Worm (Caenorhabditis elegans) whole organism, dauer: ENCODE measurements around the gene ins-37.
"Not testable (repeated sequence)": the region's sequence is repeated elsewhere in the genome, so short reads cannot be mapped to it uniquely, and the experiment has no call there.

Experiments
- unc-62 ChIP-seq: sonication (generic microtip); optimal IDR thresholded peaks from 2 replicates; lab custom pipeline; 2017; ENCODE audit warnings: missing biosample characterization, missing genetic modification reagents, missing genetic modification characterization

ins-37 gene

DNA sequence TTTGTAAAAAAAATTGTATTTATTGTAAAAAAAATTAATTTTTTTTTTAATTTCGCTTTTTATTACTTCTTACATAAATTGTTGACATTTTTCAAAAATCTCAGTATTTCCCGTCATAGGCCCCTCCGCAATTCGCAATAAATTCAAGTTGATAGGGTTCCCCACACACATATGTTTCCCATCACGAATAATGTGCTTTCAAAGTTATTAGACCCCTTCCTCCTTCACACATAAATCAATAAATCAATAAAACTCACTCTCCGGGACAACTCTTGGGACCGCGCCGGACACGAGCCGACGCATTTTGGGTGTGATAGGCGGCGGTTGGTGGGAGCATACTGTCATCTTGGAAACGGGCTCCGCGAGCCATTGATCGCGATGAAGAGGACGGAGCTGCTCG lies 3.5 kb upstream of the ins-37 start:
- no peak for TF ChIP-seq unc-62

DNA sequence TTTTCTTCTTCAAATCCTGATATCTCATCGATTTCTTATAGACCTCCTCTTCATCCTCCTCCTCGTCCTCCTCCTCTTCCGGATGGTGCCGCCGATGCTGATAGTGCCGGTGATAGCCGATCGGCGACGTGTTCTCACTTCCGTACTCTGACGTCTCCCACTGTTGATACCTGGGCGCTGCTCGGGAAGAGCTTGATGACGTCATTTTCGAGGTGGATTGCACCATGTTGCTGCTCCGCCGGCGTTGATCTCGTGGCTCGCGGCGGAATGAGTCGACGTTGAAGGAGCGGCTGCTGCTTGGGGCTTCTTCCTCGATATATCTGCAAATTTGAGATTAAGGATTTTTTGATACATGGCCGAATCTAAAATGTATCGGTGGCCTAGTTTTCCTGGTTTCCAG lies 2.5 kb upstream of the ins-37 start:
- no peak for TF ChIP-seq unc-62

DNA sequence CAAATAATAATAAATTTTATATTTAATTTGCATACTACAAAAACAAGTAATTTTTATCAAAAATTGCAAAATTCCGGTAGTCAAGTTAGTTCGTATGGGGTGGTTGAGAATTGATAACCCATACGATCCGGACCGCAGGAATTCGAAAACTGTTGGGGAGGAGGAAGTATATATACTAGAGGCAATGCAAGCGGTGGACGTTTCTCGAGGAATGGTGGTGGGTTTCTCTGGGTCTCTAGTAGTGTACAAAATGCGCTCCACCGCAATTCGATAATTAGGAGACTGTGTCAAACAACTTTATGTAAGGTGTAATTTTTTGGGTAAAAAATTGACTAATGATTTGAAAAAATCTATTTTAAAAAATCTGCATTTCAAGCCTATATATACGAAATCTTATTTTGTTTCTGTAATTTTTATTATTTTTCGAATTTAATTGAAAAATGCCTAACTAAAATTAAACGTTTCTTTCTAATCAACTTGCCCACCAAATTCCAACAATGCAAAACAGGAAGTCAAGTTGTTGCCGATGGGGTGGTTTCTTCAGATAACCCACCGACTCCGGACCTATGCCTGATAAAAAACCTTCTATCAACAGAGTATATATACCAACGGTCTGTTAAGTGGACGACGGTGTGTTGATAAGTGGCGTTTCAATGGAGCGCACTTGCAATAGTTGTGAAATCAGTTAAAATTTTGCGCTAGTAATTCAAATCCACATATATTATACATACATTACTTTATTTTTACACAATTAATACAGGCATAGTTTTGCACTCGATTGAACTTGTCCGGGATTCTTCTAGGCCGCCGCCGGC lies 1.3 kb downstream of the ins-37 start:
- TF ChIP-seq unc-62: no peak

DNA sequence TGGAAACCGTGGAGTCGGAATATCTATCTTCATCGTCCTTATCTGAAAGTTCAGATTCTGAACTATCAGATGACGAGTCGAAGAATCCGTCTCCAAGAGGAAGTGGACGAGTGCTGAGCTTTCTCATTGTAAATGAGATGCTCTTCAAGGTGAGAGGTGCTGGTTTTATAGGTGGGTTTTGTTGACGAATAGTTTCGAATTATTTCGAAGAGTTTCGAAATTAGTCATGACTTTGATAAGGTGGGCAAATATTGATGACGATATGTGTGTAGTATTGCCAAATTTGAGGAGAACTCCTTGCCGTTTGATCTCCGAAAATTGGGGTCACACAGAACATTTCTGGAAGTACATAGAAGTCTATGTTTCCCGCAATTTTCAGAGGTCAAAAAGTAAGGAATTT lies 2.4 kb downstream of the ins-37 start, which contains the start of gene F08G2.5:
F08G2.5 (minus strand) TSS at position 127 of the 400 bp plus-strand sequence.
- TF ChIP-seq unc-62: no peak

DNA sequence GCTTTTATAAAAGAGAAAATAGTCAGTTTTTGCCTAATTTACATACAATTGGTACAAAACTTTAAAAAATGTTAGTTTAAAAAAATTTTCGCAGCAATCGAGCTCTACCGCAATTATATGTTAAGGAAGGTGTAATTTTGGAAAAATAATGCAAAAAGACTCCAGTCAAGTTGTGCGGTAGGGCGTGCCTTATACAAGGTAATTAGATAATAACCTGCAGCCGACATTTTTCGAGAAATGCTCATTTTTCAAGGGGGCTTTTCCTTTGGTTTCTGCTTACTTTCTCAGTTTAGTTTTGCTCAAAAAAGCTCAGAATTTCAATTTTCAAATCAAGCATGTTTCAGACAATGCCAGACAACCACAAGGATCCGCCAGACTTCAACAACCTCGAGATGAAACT lies 5.7 kb downstream of the ins-37 start, which contains the start of gene F08G2.4:
F08G2.4 (plus strand) TSS at position 348 of the 400 bp plus-strand sequence.
- TF ChIP-seq unc-62: no peak

DNA sequence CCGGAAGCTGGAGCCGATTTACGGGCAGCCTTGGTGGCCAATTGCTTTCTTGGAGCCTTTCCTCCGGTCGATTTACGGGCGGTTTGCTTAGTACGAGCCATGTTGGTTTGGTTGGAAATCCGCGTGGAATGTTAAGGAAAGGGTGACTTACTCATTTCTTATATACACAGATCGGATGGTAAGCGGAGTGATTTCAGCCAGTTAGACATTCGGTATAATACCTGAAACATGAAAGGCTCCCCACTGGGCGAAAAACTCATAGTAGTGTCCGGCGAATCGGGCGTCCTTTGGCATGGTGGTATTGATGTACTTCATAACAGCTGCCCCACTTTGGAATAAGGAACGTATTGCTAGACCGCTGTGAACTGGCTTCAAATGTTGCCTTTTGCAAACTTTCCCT lies 7.3 kb downstream of the ins-37 start, which contains the start of gene his-42:
his-42 (minus strand) TSS at position 101 of the 400 bp plus-strand sequence.
- no peak for TF ChIP-seq unc-62

DNA sequence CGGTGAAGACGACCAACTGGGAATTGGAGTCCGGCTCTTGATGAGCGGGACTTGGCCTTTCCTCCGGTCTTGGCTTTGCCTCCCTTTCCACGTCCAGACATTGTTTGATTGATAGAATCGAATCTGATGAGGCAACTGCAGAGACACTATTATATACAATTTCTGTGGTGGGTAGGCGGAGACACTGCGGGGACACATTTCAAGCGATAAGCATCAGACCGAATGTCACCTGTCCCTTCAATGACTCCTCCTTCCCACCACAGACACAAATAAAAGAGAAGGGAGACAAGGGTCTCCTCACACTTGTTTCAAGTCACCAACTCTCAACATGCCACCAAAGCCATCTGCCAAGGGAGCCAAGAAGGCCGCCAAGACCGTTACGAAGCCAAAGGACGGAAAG lies 17.9 kb downstream of the ins-37 start, which contains the start of gene his-16:
his-16 (minus strand) TSS at position 101 of the 400 bp plus-strand sequence.
- TF ChIP-seq unc-62: not testable (repeated sequence)

DNA sequence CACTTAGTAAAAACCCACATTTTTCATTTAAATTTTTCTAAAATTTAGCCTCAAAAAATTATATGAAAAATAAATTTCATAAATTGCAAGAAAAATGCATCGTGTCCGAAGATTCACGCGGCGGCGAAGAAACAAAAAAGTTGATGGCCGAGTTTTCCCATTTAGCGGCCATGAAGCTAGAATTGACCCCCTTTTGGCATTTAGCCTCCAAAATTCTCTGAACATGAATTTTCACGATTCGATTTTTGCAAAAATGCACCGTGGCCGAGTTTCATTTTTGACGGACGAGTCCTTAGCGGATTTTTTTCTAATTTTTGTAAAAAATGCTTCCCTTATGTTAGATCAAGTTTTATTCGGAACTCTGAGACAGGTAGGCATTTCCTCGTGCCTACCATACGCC lies 20.4 kb downstream of the ins-37 start:
- no peak for TF ChIP-seq unc-62

DNA sequence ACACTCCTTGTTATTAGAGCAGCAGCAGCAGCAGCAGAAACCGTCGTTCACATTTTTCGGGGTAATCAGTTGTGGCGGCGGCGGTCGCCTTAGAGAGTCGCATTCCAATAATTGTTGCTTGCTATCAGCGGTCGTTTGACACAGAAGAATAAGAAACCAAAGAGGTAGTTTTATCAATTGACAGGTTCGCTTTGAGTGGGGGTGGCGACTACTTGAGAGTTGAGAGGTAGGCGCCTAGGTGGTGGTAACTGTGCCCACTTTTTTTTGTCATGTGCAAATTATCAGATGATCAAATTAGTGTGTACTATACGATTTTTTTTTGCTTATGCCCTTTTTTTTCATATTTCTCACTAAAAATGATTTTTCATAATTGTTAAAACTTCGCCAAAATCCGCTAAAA lies 22.0 kb downstream of the ins-37 start:
- TF ChIP-seq unc-62: no peak

DNA sequence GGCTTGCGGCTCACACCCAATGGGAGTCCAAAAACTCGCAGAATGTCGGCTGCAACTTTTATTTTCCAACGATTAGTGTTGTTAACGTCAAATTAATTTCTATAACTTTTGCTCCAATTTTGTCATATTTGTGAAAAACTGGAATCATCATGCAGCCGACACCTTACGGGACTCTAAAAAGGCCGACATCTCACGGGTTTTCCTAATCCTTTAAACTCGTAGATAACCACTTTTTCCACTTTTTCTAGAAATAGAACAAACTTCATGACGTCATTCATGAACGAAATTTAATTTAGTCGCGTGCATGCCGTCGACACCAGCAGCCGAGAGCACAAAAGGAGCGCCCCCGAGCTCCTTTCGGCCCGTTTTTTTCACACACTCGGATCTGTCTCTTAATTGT lies 22.5 kb downstream of the ins-37 start:
- no peak for TF ChIP-seq unc-62

DNA sequence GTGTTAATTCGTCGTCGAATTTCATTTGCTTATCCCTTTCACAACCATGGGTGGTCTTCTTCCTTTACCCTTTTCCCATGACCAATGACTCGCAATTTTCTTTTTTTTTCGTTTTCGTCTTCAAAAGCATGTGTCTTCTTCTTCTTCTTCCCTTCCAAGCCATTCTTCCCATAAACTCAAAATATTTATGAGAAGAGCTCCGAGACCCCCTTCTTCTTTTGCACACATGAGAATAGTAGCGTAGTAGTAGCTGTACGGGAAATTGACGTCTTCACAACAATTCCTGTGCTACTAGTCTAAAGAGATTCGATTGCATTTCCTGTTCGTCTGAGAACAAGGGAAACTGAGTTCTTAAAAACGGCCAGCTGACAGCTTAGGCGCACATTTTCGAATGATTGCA lies 23.6 kb downstream of the ins-37 start:
- TF ChIP-seq unc-62: no peak

DNA sequence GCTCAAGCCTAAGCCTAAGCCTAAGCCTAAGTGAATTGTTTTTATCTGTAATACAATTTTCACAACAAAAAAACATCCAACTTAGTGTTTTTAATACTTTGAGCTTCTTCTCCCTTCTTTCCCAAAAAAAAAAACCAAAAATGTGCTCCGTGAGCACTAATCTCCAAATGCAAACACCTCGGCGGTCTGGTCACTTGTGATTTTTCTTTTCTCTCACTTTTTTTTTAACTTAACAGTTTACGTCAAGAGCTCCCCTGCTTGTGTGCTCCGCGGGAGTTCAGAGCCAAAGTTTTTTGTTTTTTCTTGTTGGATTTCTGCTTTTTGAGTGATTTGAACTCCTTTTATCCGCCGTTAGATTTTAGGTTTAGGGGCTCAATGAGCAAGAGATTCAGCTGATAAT lies 29.6 kb downstream of the ins-37 start:
- no peak for TF ChIP-seq unc-62

DNA sequence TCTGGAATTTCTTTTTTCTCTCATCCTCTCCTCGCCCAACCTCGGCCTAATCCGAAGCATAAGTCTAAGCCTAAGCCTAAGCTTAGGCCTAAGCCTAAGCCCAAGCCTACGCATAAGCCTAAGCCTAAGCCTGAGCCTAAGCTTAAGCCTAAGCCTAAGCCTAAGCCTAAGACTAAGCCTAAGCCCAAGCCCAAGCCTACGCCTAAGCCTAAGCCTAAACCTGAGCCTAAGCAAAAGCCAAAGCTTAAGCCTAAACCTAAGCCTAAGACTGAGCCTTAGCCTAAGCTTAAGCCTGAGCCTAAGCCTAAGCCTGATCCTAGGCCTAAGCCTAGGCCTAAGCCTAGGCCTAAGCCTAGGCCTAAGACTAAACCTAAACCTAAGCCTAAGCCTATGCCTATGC lies 39.6 kb downstream of the ins-37 start:
- TF ChIP-seq unc-62: no peak

DNA sequence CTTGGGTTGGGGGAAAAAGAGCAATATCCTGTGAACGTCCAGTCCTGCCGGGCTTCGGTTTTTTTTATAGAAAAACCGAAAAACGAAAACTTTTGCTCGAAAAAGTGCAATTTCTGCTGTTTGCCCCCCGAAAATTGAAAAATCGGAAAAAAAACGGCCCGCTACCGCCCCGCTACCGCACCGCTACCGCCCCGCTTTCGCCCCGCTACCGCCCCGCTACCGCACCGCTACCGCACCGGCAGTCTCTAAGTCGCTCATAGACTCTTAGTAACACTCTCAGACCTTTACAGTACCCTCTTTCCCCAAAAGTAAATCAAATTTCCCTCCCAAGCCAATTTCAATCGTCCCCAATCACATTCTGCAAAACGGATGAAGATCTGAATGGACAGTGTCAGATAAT lies 40.7 kb downstream of the ins-37 start:
- no peak for TF ChIP-seq unc-62

DNA sequence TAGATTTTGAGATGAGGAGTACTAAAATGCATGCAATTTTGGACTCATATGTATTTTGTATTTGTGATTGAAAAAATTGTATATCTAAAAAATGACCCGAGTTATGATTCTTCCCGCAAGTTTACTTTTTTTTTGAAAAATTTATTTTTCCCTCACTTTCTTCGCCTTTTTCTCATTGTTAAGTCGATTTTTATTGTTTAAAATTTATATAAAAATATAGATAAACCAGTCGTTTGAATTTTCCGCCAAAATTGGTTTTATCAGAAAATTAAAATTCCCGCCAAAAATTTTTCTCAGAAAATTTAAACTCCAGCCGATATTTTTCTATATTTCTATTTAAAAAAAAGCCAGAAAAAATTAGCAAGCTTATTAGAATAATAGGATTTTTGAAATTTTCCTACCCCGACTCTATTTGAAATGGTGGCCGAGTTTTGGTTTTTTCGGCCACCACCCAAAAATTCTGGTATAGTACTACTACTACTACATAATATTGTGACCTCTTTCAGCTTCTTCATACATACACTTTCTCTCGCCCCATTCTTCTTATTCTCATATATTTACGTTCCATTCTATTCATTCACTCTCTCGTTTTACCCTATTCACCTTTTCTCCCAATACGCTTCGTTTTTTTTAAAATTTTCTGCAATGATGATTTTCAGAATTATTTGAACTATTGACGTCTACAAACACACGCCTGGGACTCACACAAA lies 44.2 kb downstream of the ins-37 start, which contains the start of gene ZK131.11:
ZK131.11 (plus strand) TSS at position 660 of the 710 bp plus-strand sequence.
- no peak for TF ChIP-seq unc-62

DNA sequence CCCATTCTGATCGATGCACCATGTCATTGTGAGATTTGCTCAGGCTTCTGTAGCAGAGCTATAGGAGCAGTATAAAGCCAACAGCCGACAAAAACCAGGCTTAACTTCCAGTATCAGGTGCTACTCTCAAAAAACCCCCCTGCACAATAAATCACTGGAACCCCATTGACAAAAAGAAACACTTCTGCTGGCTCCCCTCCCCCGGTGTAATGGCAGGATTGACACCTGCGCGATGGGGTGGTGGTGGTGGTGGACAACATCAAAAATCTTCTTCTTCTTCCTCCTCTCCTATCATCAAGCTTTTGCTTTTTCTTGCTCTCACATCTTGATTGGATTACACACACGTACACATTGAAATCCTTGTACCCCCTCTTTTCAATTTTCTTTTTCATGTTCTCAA lies 46.2 kb downstream of the ins-37 start:
- TF ChIP-seq unc-62: no peak

DNA sequence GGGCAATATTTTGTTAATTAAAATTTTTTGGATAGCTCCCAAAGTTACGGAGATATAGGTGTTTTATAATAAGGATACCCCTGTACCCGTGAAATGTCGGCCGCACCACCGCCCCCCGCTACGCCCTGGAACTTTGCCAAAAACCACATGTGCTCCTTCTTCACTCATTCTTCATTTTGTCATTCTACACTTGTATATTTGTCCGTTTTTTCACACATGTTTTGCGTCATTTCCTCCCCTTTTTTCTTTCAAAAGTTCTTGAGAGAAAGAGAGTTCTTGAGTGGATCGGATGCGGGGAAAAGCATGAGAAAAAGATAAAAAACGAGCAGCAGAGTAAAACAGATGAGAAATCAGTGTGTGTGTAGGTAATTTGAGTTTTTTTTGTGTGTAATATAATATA lies 47.1 kb downstream of the ins-37 start:
- TF ChIP-seq unc-62: no peak

DNA sequence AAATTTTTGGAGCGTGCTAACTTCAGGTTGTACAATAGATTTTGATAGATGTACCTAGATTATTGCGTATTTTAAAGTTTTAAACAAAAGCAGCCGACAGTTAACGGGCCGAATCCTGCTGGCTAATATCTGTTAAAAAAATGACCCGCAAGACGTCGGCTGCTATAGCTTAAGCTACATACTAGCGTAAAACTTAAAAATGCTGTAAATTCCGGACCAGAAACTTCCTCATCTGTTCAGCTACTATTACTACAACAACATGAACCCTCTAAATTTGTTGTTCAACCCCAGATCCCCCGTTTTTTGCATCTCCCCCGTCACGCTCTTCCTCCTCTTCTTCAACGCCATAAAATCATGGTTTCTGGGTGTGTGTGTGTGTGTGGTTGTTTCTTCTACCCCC lies 49.0 kb downstream of the ins-37 start:
- no peak for TF ChIP-seq unc-62
